Fruit fly (Drosophila melanogaster) whole organism, adult: ENCODE data around the gene CG42354.

Experiments used
- kay ChIP-seq: fragments of 200-800 bp; sonication (Bioruptor generic); peaks from one replicate; lab custom pipeline; 2016; ENCODE audit warnings: missing biosample characterization, missing genetic modification characterization, borderline replicate concordance
- pad ChIP-seq: fragments of 200-800 bp; sonication (Bioruptor generic); optimal IDR thresholded peaks from 3 replicates; lab custom pipeline; 2017; ENCODE audit warnings: missing biosample characterization, missing genetic modification characterization, mild to moderate bottlenecking, moderate library complexity, missing genetic modification reagents

- TF ChIP-seq pad (GFP tag; lab: Kevin White, UChicago) (no peak), kay (GFP tag; lab: Kevin White, UChicago) (no peak)
Measured at dm6 chrX:16100726-16101351, 3.9 kb downstream of the CG42354 start.
